Worm (Caenorhabditis elegans): Measurements from ENCODE around the gene srx-73.

The srx-73 gene

ce11 chrV:4689234-4689633 is 23.7 kb upstream of the srx-73 start, which contains the start of gene K03B4.1:
Gene K03B4.1, plus strand, starts transcription at chrV:4689330.
- TF ChIP-seq nhr-6 (tag; optimal IDR thresholded peaks at IDR 0.05) (no peak), ama-1 (optimal IDR thresholded peaks at IDR 0.05) (peak; percentile 49), snpc-4 (tag; optimal IDR thresholded peaks at IDR 0.05) (no peak), mbf-1 (tag; optimal IDR thresholded peaks at IDR 0.05) (no peak), nhr-237 (tag; optimal IDR thresholded peaks at IDR 0.05) (no peak), Y55F3AM.14 (GFP tag; optimal IDR thresholded peaks at IDR 0.05) (peak; percentile 68), unc-62 (GFP tag; optimal IDR thresholded peaks at IDR 0.05) (no peak)

- TF ChIP-seq unc-39 (tag; optimal IDR thresholded peaks at IDR 0.05) (no peak), nhr-11 (tag; optimal IDR thresholded peaks at IDR 0.05) (no peak), peb-1 (tag; optimal IDR thresholded peaks at IDR 0.05) (no peak), lin-39 (tag; optimal IDR thresholded peaks at IDR 0.05) (no peak), mbf-1 (tag; optimal IDR thresholded peaks at IDR 0.05) (no peak), Y55F3AM.14 (GFP tag; optimal IDR thresholded peaks at IDR 0.05) (peak; percentile 33), ama-1 (optimal IDR thresholded peaks at IDR 0.05) (peak; percentile 31), nhr-6 (tag; optimal IDR thresholded peaks at IDR 0.05) (no peak), F13H6.1 (tag; optimal IDR thresholded peaks at IDR 0.05) (no peak), crh-2 (tag; optimal IDR thresholded peaks at IDR 0.05) (peak; percentile 2), nhr-237 (tag; optimal IDR thresholded peaks at IDR 0.05) (no peak), fos-1 (tag; optimal IDR thresholded peaks at IDR 0.05) (no peak), ztf-11 (tag; optimal IDR thresholded peaks at IDR 0.05) (no peak)
Observed at ce11 chrV:4687944-4688505, 22.5 kb upstream of the srx-73 start, which contains the start of gene K03B4.2. Gene K03B4.2, plus strand, starts transcription at chrV:4687994.

ce11 chrV:4686680-4687470 is 21.3 kb upstream of the srx-73 start, which contains the start of gene taf-10:
Gene taf-10, plus strand, starts transcription at chrV:4687103.
- TF ChIP-seq sma-3 (GFP tag; optimal IDR thresholded peaks at IDR 0.05), result peak; percentile 46
- TF ChIP-seq gmeb-1 (tag; optimal IDR thresholded peaks at IDR 0.05), result peak; percentile 66
- peak; percentile 45 for TF ChIP-seq C34F6.9 (tag; optimal IDR thresholded peaks at IDR 0.05)
- TF ChIP-seq zag-1 (tag; optimal IDR thresholded peaks at IDR 0.05), result no peak
- TF ChIP-seq lin-11 (tag; optimal IDR thresholded peaks at IDR 0.05), result peak; percentile 38
- no peak for TF ChIP-seq nhr-10 (tag; optimal IDR thresholded peaks at IDR 0.05)
- peak; percentile 0 for TF ChIP-seq Y55F3AM.14 (GFP tag; optimal IDR thresholded peaks at IDR 0.05)
- TF ChIP-seq peb-1 (tag; optimal IDR thresholded peaks at IDR 0.05), result no peak
- TF ChIP-seq nhr-21 (tag; optimal IDR thresholded peaks at IDR 0.05), result peak; percentile 7
- peak; percentile 79 for TF ChIP-seq mdl-1 (tag; optimal IDR thresholded peaks at IDR 0.05)
- no peak for TF ChIP-seq dmd-4 (tag; optimal IDR thresholded peaks at IDR 0.05)
- TF ChIP-seq mab-5 (tag; optimal IDR thresholded peaks at IDR 0.05), result peak; percentile 13
- no peak for TF ChIP-seq nhr-12 (tag; optimal IDR thresholded peaks at IDR 0.05)
- TF ChIP-seq F13H6.1 (tag; optimal IDR thresholded peaks at IDR 0.05), result peak; percentile 5
- TF ChIP-seq unc-55 (GFP tag; optimal IDR thresholded peaks at IDR 0.05), result peak; percentile 59
- peak; percentile 38 for TF ChIP-seq sma-9 (GFP tag; optimal IDR thresholded peaks at IDR 0.05)
- TF ChIP-seq sma-9 (tag; optimal IDR thresholded peaks at IDR 0.05), result no peak
- no peak for TF ChIP-seq ZK546.5 (tag; optimal IDR thresholded peaks at IDR 0.05)
- TF ChIP-seq lin-13 (GFP tag; optimal IDR thresholded peaks at IDR 0.05), result peak; percentile 42
- no peak for TF ChIP-seq nhr-77 (tag; optimal IDR thresholded peaks at IDR 0.05)
- TF ChIP-seq nhr-25 (tag; optimal IDR thresholded peaks at IDR 0.05), result peak; percentile 32
- no peak for TF ChIP-seq aly-2 (tag; optimal IDR thresholded peaks at IDR 0.05)
- peak; percentile 63 for TF ChIP-seq nhr-129 (tag; optimal IDR thresholded peaks at IDR 0.05)
- no peak for TF ChIP-seq crh-2 (tag; optimal IDR thresholded peaks at IDR 0.05)
- peak; percentile 5 to 48 for TF ChIP-seq lsy-2 (tag; optimal IDR thresholded peaks at IDR 0.05)

ce11 chrV:4684137-4684536 is 18.6 kb upstream of the srx-73 start:
- TF ChIP-seq ztf-4 (tag; optimal IDR thresholded peaks at IDR 0.05), result no peak
- TF ChIP-seq mab-5 (tag; optimal IDR thresholded peaks at IDR 0.05), result no peak
- no peak for TF ChIP-seq mbf-1 (tag; optimal IDR thresholded peaks at IDR 0.05)
- TF ChIP-seq ZK546.5 (tag; optimal IDR thresholded peaks at IDR 0.05), result no peak
- TF ChIP-seq aly-2 (tag; optimal IDR thresholded peaks at IDR 0.05), result no peak
- no peak for TF ChIP-seq skn-1 (tag; optimal IDR thresholded peaks at IDR 0.05)
- no peak for TF ChIP-seq nhr-6 (tag; optimal IDR thresholded peaks at IDR 0.05)
- TF ChIP-seq ztf-1 (GFP tag; conservative IDR thresholded peaks at IDR 0.05), result no peak
- no peak for TF ChIP-seq snpc-4 (tag; optimal IDR thresholded peaks at IDR 0.05)
- no peak for TF ChIP-seq unc-55 (GFP tag; optimal IDR thresholded peaks at IDR 0.05)
- TF ChIP-seq egl-27 (tag; optimal IDR thresholded peaks at IDR 0.05), result no peak
